Fruit fly (Drosophila melanogaster) whole organism, embryonic: ENCODE data around the gene Uck.
A peak's percentile ranks its signal among the peaks of the same experiment; 100 is the strongest.

Experiments
- Bdp1 ChIP-seq: fragments of 200-800 bp; sonication (Bioruptor generic); optimal IDR thresholded peaks from 3 replicates; lab custom pipeline; 2016; ENCODE audit warnings: missing biosample characterization, missing genetic modification characterization
- BtbVII ChIP-seq: fragments of 200-800 bp; sonication (Bioruptor generic); optimal IDR thresholded peaks from 3 replicates; lab custom pipeline; 2017; ENCODE audit warnings: missing biosample characterization, mild to moderate bottlenecking, missing genetic modification characterization
- CG10267 ChIP-seq: fragments of 200-800 bp; sonication (Bioruptor generic); optimal IDR thresholded peaks from 2 replicates; lab custom pipeline; 2018; ENCODE audit warnings: missing biosample characterization, mild to moderate bottlenecking, missing genetic modification characterization, moderate library complexity
- CG10321 ChIP-seq: fragments of 200-800 bp; sonication (Bioruptor generic); IDR thresholded peaks from 2 replicates; pipeline ENCODE4 v1.3.6; 2022; ENCODE audit warnings: missing biosample characterization, missing genetic modification characterization
- CG11247 ChIP-seq: fragments of 200-800 bp; sonication (Bioruptor generic); IDR thresholded peaks from 2 replicates; pipeline ENCODE4 v1.3.6; 2022; ENCODE audit warnings: missing biosample characterization, missing genetic modification characterization
- CG11504 ChIP-seq: fragments of 200-800 bp; sonication (Bioruptor generic); optimal IDR thresholded peaks from 3 replicates; lab custom pipeline; 2019; ENCODE audit warnings: missing biosample characterization, mild to moderate bottlenecking, missing genetic modification characterization, moderate library complexity
- CG13624 ChIP-seq: fragments of 200-800 bp; sonication (Bioruptor generic); optimal IDR thresholded peaks from 2 replicates; lab custom pipeline; 2016; ENCODE audit warnings: missing biosample characterization, missing genetic modification characterization
- CG15514 ChIP-seq: fragments of 200-800 bp; sonication (Bioruptor generic); optimal IDR thresholded peaks from 3 replicates; lab custom pipeline; 2017; ENCODE audit warnings: missing biosample characterization, missing genetic modification characterization, mild to moderate bottlenecking, moderate library complexity, missing genetic modification reagents
- CG15696 ChIP-seq: fragments of 200-800 bp; sonication (Bioruptor generic); optimal IDR thresholded peaks from 2 replicates; lab custom pipeline; 2019; ENCODE audit warnings: missing biosample characterization, mild to moderate bottlenecking, missing genetic modification characterization, moderate library complexity
- CG16779 ChIP-seq: fragments of 200-800 bp; sonication (Bioruptor generic); IDR thresholded peaks from 2 replicates; pipeline ENCODE4 v1.3.6; 2022; ENCODE audit warnings: missing biosample characterization, missing genetic modification characterization
- CG16815 ChIP-seq: fragments of 200-800 bp; sonication (Bioruptor generic); optimal IDR thresholded peaks from 3 replicates; lab custom pipeline; 2017; ENCODE audit warnings: missing biosample characterization, mild to moderate bottlenecking, missing genetic modification characterization
- CG18011 ChIP-seq: fragments of 200-800 bp; sonication (Bioruptor generic); optimal IDR thresholded peaks from 2 replicates; lab custom pipeline; 2017; ENCODE audit warnings: missing biosample characterization, missing genetic modification characterization, mild to moderate bottlenecking, moderate library complexity, missing genotype
- CG2889 ChIP-seq: fragments of 200-800 bp; sonication (Bioruptor generic); IDR thresholded peaks from 3 replicates; pipeline ENCODE4 v1.3.6; 2022; ENCODE audit warnings: missing biosample characterization, missing genetic modification characterization
- CG33213 ChIP-seq: fragments of 200-800 bp; sonication (Bioruptor generic); optimal IDR thresholded peaks from 3 replicates; lab custom pipeline; 2016; ENCODE audit warnings: missing biosample characterization, missing genetic modification characterization
- CG34224 ChIP-seq: fragments of 200-800 bp; sonication (Bioruptor generic); IDR thresholded peaks from 3 replicates; pipeline ENCODE4 v1.3.6; 2022; ENCODE audit warnings: missing biosample characterization, missing genetic modification characterization; ENCODE audit not compliant: partially characterized antibody
- CG34422 ChIP-seq: fragments of 200-800 bp; sonication (Bioruptor generic); IDR thresholded peaks from 3 replicates; pipeline ENCODE4 v1.3.6; 2022; ENCODE audit warnings: missing biosample characterization, missing genetic modification characterization
- CG3726 ChIP-seq: fragments of 200-800 bp; sonication (Bioruptor generic); IDR thresholded peaks from 3 replicates; pipeline ENCODE4, ENCODE4 v1.3.6; 2022; ENCODE audit warnings: missing biosample characterization, missing genetic modification characterization
- CG4707 ChIP-seq: fragments of 200-800 bp; sonication (Bioruptor generic); optimal IDR thresholded peaks from 2 replicates; lab custom pipeline; 2018; ENCODE audit warnings: missing biosample characterization, mild to moderate bottlenecking, missing genetic modification characterization, moderate library complexity
- CG7271 ChIP-seq: fragments of 200-800 bp; sonication (Bioruptor generic); optimal IDR thresholded peaks from 2 replicates; lab custom pipeline; 2018; ENCODE audit warnings: missing biosample characterization, mild to moderate bottlenecking, missing genetic modification characterization, moderate library complexity
- CG9215 ChIP-seq: fragments of 200-800 bp; sonication (Bioruptor generic); IDR thresholded peaks from 2 replicates; pipeline ENCODE4 v1.3.6; 2022; ENCODE audit warnings: missing biosample characterization, missing genetic modification characterization
- CG9817 ChIP-seq: fragments of 200-800 bp; sonication (Bioruptor generic); optimal IDR thresholded peaks from 2 replicates; lab custom pipeline; 2018; ENCODE audit warnings: missing biosample characterization, mild to moderate bottlenecking, missing genetic modification characterization, moderate library complexity
- CG9876 ChIP-seq: fragments of 200-800 bp; sonication (Bioruptor generic); optimal IDR thresholded peaks from 2 replicates; lab custom pipeline; 2016; ENCODE audit warnings: missing biosample characterization, missing genetic modification characterization
- CTCF ChIP-seq: fragments of 200-800 bp; sonication (Bioruptor generic); optimal IDR thresholded peaks from 2 replicates; lab custom pipeline; 2017; ENCODE audit warnings: missing biosample characterization, mild to moderate bottlenecking, missing genetic modification characterization, moderate library complexity
- D19B ChIP-seq: fragments of 200-800 bp; sonication (Bioruptor generic); optimal IDR thresholded peaks from 2 replicates; lab custom pipeline; 2017; ENCODE audit warnings: missing biosample characterization, mild to moderate bottlenecking, missing genetic modification characterization
- Dll ChIP-seq: fragments of 200-800 bp; sonication (Bioruptor generic); IDR thresholded peaks from 4 replicates; pipeline ENCODE4 v1.3.6; 2022; ENCODE audit warnings: missing biosample characterization, missing genetic modification characterization; ENCODE audit not compliant: partially characterized antibody
- Elba2 ChIP-seq: fragments of 200-800 bp; sonication (Bioruptor generic); optimal IDR thresholded peaks from 3 replicates; lab custom pipeline; 2016; ENCODE audit warnings: missing biosample characterization, missing genetic modification characterization
- NFAT ChIP-seq: fragments of 200-800 bp; sonication (Bioruptor generic); IDR thresholded peaks from 2 replicates; pipeline ENCODE4 v1.3.6; 2022; ENCODE audit warnings: missing biosample characterization, missing genetic modification characterization
- Ravus ChIP-seq: fragments of 200-800 bp; sonication (Bioruptor generic); IDR thresholded peaks from 2 replicates; pipeline ENCODE4 v1.3.6; 2022; ENCODE audit warnings: missing biosample characterization, missing genetic modification characterization
- YL-1 ChIP-seq: fragments of 200-800 bp; sonication (Bioruptor generic); optimal IDR thresholded peaks from 3 replicates; lab custom pipeline; 2017; ENCODE audit warnings: missing biosample characterization, mild to moderate bottlenecking, missing genetic modification characterization
- cwo ChIP-seq: fragments of 200-800 bp; sonication (Bioruptor generic); optimal IDR thresholded peaks from 3 replicates; lab custom pipeline; 2017; ENCODE audit warnings: missing biosample characterization, missing genetic modification characterization, mild to moderate bottlenecking, moderate library complexity, missing genetic modification reagents
- fd96Cb ChIP-seq: fragments of 200-800 bp; sonication (Bioruptor generic); optimal IDR thresholded peaks from 2 replicates; lab custom pipeline; 2018; ENCODE audit warnings: missing biosample characterization, mild to moderate bottlenecking, missing genetic modification characterization, moderate library complexity
- gem ChIP-seq: fragments of 200-800 bp; sonication (Bioruptor generic); optimal IDR thresholded peaks from 2 replicates; lab custom pipeline; 2019; ENCODE audit warnings: missing biosample characterization, mild to moderate bottlenecking, missing genetic modification characterization, moderate library complexity
- grau ChIP-seq: fragments of 200-800 bp; optimal IDR thresholded peaks from 3 replicates; lab custom pipeline; 2019; ENCODE audit warnings: missing biosample characterization, mild to moderate bottlenecking, missing genetic modification characterization, moderate library complexity
- kay ChIP-seq: fragments of 200-800 bp; sonication (Bioruptor generic); optimal IDR thresholded peaks from 2 replicates; lab custom pipeline; 2016; ENCODE audit warnings: missing biosample characterization, missing genetic modification characterization
- lilli ChIP-seq: fragments of 200-800 bp; sonication (Bioruptor generic); optimal IDR thresholded peaks from 3 replicates; lab custom pipeline; 2016; ENCODE audit warnings: missing biosample characterization, missing genetic modification characterization
- mld ChIP-seq: fragments of 200-800 bp; sonication (Bioruptor generic); IDR thresholded peaks from 3 replicates; pipeline ENCODE4 v1.3.6; 2022; ENCODE audit warnings: missing biosample characterization, missing genetic modification characterization; ENCODE audit not compliant: partially characterized antibody
- oc ChIP-seq: fragments of 200-800 bp; sonication (Bioruptor generic); optimal IDR thresholded peaks from 2 replicates; lab custom pipeline; 2018; ENCODE audit warnings: missing biosample characterization, mild to moderate bottlenecking, missing genetic modification characterization, moderate library complexity
- onecut ChIP-seq: fragments of 200-800 bp; sonication (Bioruptor generic); IDR thresholded peaks from 2 replicates; pipeline ENCODE4 v1.3.6; 2022; ENCODE audit warnings: missing biosample characterization, missing genetic modification characterization
- otp ChIP-seq: fragments of 200-800 bp; sonication (Bioruptor generic); IDR thresholded peaks from 3 replicates; pipeline ENCODE4, ENCODE4 v1.3.6; 2022; ENCODE audit warnings: missing biosample characterization, missing genetic modification characterization
- pb ChIP-seq: fragments of 200-800 bp; sonication (Bioruptor generic); optimal IDR thresholded peaks from 3 replicates; lab custom pipeline; 2016; ENCODE audit warnings: missing biosample characterization, missing genetic modification characterization
- pfk ChIP-seq: fragments of 200-800 bp; sonication (Bioruptor generic); optimal IDR thresholded peaks from 2 replicates; lab custom pipeline; 2018; ENCODE audit warnings: missing biosample characterization, mild to moderate bottlenecking, missing genetic modification characterization, moderate library complexity
- pita ChIP-seq: fragments of 200-800 bp; sonication (Bioruptor generic); optimal IDR thresholded peaks from 2 replicates; lab custom pipeline; 2017; ENCODE audit warnings: missing biosample characterization, mild to moderate bottlenecking, missing genetic modification characterization
- sens ChIP-seq: fragments of 200-800 bp; sonication (Bioruptor generic); peaks from one replicate; lab custom pipeline; 2016; ENCODE audit warnings: missing biosample characterization, missing genetic modification characterization
- shn ChIP-seq: fragments of 200-800 bp; sonication (Bioruptor generic); optimal IDR thresholded peaks from 3 replicates; lab custom pipeline; 2016; ENCODE audit warnings: missing biosample characterization, missing genetic modification characterization
- sqz ChIP-seq: fragments of 200-800 bp; sonication (Bioruptor generic); optimal IDR thresholded peaks from 3 replicates; lab custom pipeline; 2018; ENCODE audit warnings: missing biosample characterization, mild to moderate bottlenecking, missing genetic modification characterization
- sug ChIP-seq: fragments of 200-800 bp; optimal IDR thresholded peaks from 2 replicates; lab custom pipeline; 2019; ENCODE audit warnings: missing biosample characterization, mild to moderate bottlenecking, missing genetic modification characterization, moderate library complexity
- trem ChIP-seq: fragments of 200-800 bp; optimal IDR thresholded peaks from 3 replicates; lab custom pipeline; 2019; ENCODE audit warnings: missing biosample characterization, mild to moderate bottlenecking, missing genetic modification characterization, moderate library complexity
- tup ChIP-seq: fragments of 200-800 bp; sonication (Bioruptor generic); optimal IDR thresholded peaks from 2 replicates; lab custom pipeline; 2016; ENCODE audit warnings: missing biosample characterization, mild to moderate bottlenecking, missing genetic modification characterization, moderate library complexity
- yki ChIP-seq: fragments of >200 bp; optimal IDR thresholded peaks from 3 replicates; lab custom pipeline; 2018
- zen ChIP-seq: fragments of 200-800 bp; sonication (Bioruptor generic); optimal IDR thresholded peaks from 3 replicates; lab custom pipeline; 2018; ENCODE audit warnings: missing biosample characterization, mild to moderate bottlenecking, missing genetic modification characterization, moderate library complexity

Uck gene

dm6 chr3R:24271071-24271470 lies 18.9 kb upstream of the Uck start, which contains the start of gene jar (continued):
- TF ChIP-seq lilli (GFP tag; lab: Kevin White, UChicago), result peak; percentile 12
- no peak for TF ChIP-seq fd96Cb
- TF ChIP-seq CG18011 (GFP tag; lab: Kevin White, UChicago), result no peak
- TF ChIP-seq YL-1 (GFP tag; lab: Kevin White, UChicago), result peak; percentile 15
- TF ChIP-seq otp (GFP tag; lab: Robert Waterston, UW), result peak; percentile 61; the same call in 1 of the 3 replicates
- TF ChIP-seq CG10321, result no peak
- TF ChIP-seq CG9817 (tag; lab: Kevin White, UChicago), result no peak
- peak; percentile 45 for TF ChIP-seq BtbVII
- TF ChIP-seq cwo (GFP tag; lab: Kevin White, UChicago), result no peak
- peak; percentile 79; the same call in 2 of the 3 replicates for TF ChIP-seq CG34422 (GFP tag; lab: Robert Waterston, UW)
- TF ChIP-seq NFAT (GFP tag; lab: Robert Waterston, UW), result peak; percentile 55
- no peak for TF ChIP-seq CG15696 (tag; lab: Kevin White, UChicago)
- TF ChIP-seq tup (GFP tag; lab: Kevin White, UChicago), result no peak
- TF ChIP-seq CG34224, result peak; percentile 93
- peak; percentile 64 for TF ChIP-seq Bdp1 (GFP tag; lab: Kevin White, UChicago)
- peak; percentile 84 for TF ChIP-seq trem
- TF ChIP-seq CG11247, result peak; percentile 11; the same call in 1 of the 2 replicates
- TF ChIP-seq CG33213 (GFP tag; lab: Kevin White, UChicago), result peak; percentile 62
- peak; percentile 43 for TF ChIP-seq grau (tag; lab: Kevin White, UChicago)
- no peak for TF ChIP-seq CG16815 (GFP tag; lab: Kevin White, UChicago)
- TF ChIP-seq pfk (GFP tag; lab: Kevin White, UChicago), result no peak
- peak; percentile 85 for TF ChIP-seq CG15514 (GFP tag; lab: Kevin White, UChicago)
- TF ChIP-seq CG7271 (tag; lab: Kevin White, UChicago), result no peak
- peak; percentile 38 for TF ChIP-seq sug (tag; lab: Kevin White, UChicago)
- no peak for TF ChIP-seq onecut (GFP tag; lab: Robert Waterston, UW)
- peak; percentile 90 for TF ChIP-seq sens
- TF ChIP-seq shn (GFP tag; lab: Kevin White, UChicago), result no peak
- peak; percentile 92 for TF ChIP-seq Dll (GFP tag; lab: Robert Waterston, UW)
- no peak for TF ChIP-seq CG2889 (GFP tag; lab: Robert Waterston, UW)
- TF ChIP-seq CG10267, result peak; percentile 78

dm6 chr3R:24272232-24272631 lies 17.7 kb upstream of the Uck start:
- TF ChIP-seq CG9876 (GFP tag; lab: Kevin White, UChicago), result no peak
- TF ChIP-seq pita, result no peak
- TF ChIP-seq CG16779 (GFP tag; lab: Robert Waterston, UW), result no peak
- TF ChIP-seq zen, result peak; percentile 17
- no peak for TF ChIP-seq kay (GFP tag; lab: Kevin White, UChicago)
- TF ChIP-seq yki (lab: Kevin White, UChicago), result no peak
- no peak for TF ChIP-seq Ravus (GFP tag; lab: Robert Waterston, UW)
- TF ChIP-seq CG16815 (GFP tag; lab: Kevin White, UChicago), result no peak
- TF ChIP-seq mld, result 0 out of 3 replicates have a peak, but pooled peaks have one; percentile 43
- TF ChIP-seq oc (tag; lab: Kevin White, UChicago), result no peak
- TF ChIP-seq CG13624 (GFP tag; lab: Kevin White, UChicago), result no peak
- no peak for TF ChIP-seq CG3726 (GFP tag; lab: Robert Waterston, UW)
- TF ChIP-seq CG9215 (GFP tag; lab: Robert Waterston, UW), result no peak
- TF ChIP-seq Elba2 (GFP tag; lab: Kevin White, UChicago), result peak; percentile 48
- TF ChIP-seq pb (GFP tag; lab: Kevin White, UChicago), result no peak
- no peak for TF ChIP-seq CG11504
- TF ChIP-seq CG4707, result no peak
- TF ChIP-seq CTCF (GFP tag; lab: Kevin White, UChicago), result no peak
- no peak for TF ChIP-seq sqz (GFP tag; lab: Kevin White, UChicago)
- peak; percentile 67 for TF ChIP-seq D19B (GFP tag; lab: Kevin White, UChicago)
- TF ChIP-seq gem (tag; lab: Kevin White, UChicago), result peak; percentile 15
